Worm (Caenorhabditis elegans) whole organism, L3 larva: ENCODE data around the gene trp-1.

Experiments
- ceh-28 ChIP-seq: fragments of 150-350 bp; optimal IDR thresholded peaks from 2 replicates; lab custom pipeline; 2014; ENCODE audit warnings: missing biosample characterization, missing genetic modification reagents, missing genetic modification characterization
- elt-1 ChIP-seq: fragments of 150-350 bp; optimal IDR thresholded peaks from 2 replicates; lab custom pipeline; 2014; ENCODE audit warnings: missing biosample characterization, missing genetic modification characterization
- elt-3 ChIP-seq, 3 experiments: fragments of 150-350 bp in 1 of 3; sonication (generic microtip) in 2 of 3; optimal IDR thresholded peaks; 2 replicates in 2 of 3; 4 replicates in 1 of 3; lab custom pipeline; 2014 to 2017; ENCODE audit warnings: missing biosample characterization in 3 of 3, missing genetic modification characterization in 3 of 3
- fkh-2 ChIP-seq: fragments of 150-350 bp; optimal IDR thresholded peaks from 2 replicates; lab custom pipeline; 2014; ENCODE audit warnings: missing biosample characterization, missing genetic modification reagents, missing genetic modification characterization
- lin-15B ChIP-seq: fragments of 150-350 bp; optimal IDR thresholded peaks from 2 replicates; lab custom pipeline; 2014; ENCODE audit warnings: missing biosample characterization, missing genetic modification characterization
- tbx-2 ChIP-seq: sonication (generic microtip); optimal IDR thresholded peaks from 2 replicates; lab custom pipeline; 2016; ENCODE audit warnings: mild to moderate bottlenecking, missing genetic modification characterization, missing compliant biosample characterization
- unc-62 ChIP-seq: fragments of 150-350 bp; sonication (generic microtip); optimal IDR thresholded peaks from 4 replicates; lab custom pipeline; 2014; ENCODE audit warnings: missing biosample characterization, missing genetic modification reagents, missing genetic modification characterization

ce11 chrIII:8570289-8570688, 35.4 kb downstream of the trp-1 start:
- no peak for TF ChIP-seq elt-3 (tag; optimal IDR thresholded peaks at IDR 0.05; lab: Kevin White, UChicago)
- no peak for TF ChIP-seq lin-15B (tag; lab: Kevin White, UChicago)
- TF ChIP-seq unc-62 (GFP tag; lab: Kevin White, UChicago): no peak
- TF ChIP-seq elt-1: no peak
- TF ChIP-seq ceh-28 (tag; lab: Kevin White, UChicago): no peak
- TF ChIP-seq fkh-2 (tag; lab: Kevin White, UChicago): no peak
- TF ChIP-seq tbx-2 (tag; lab: Kevin White, UChicago): no peak
